Fruit fly (Drosophila melanogaster) whole organism, embryonic: ENCODE results near the gene CG4957.

ENCODE experiments used
- BtbVII ChIP-seq: fragments of 200-800 bp; sonication (Bioruptor generic); optimal IDR thresholded peaks from 3 replicates; lab custom pipeline; 2017; ENCODE audit warnings: missing biosample characterization, mild to moderate bottlenecking, missing genetic modification characterization
- Bteb2 ChIP-seq: fragments of 200-800 bp; sonication (Bioruptor generic); optimal IDR thresholded peaks from 2 replicates; lab custom pipeline; 2016; ENCODE audit warnings: missing biosample characterization, missing genetic modification characterization
- C15 ChIP-seq: fragments of 200-800 bp; sonication (Bioruptor generic); IDR thresholded peaks from 3 replicates; pipeline ENCODE4 v1.3.6; 2022; ENCODE audit warnings: missing biosample characterization, missing genetic modification characterization
- CG1024 ChIP-seq: fragments of 200-800 bp; sonication (Bioruptor generic); IDR thresholded peaks from 2 replicates; pipeline ENCODE4 v1.3.6; 2022; ENCODE audit warnings: missing biosample characterization, missing genetic modification characterization
- CG10431 ChIP-seq: fragments of 200-800 bp; sonication (Bioruptor generic); optimal IDR thresholded peaks from 3 replicates; lab custom pipeline; 2018; ENCODE audit warnings: missing biosample characterization, mild to moderate bottlenecking, missing genetic modification characterization
- CG10462 ChIP-seq: fragments of 200-800 bp; sonication (Bioruptor generic); optimal IDR thresholded peaks from 2 replicates; lab custom pipeline; 2016; ENCODE audit warnings: missing biosample characterization, missing genetic modification characterization
- CG10565 ChIP-seq: fragments of 200-800 bp; sonication (Bioruptor generic); optimal IDR thresholded peaks from 3 replicates; lab custom pipeline; 2016; ENCODE audit warnings: missing biosample characterization, mild to moderate bottlenecking, missing genetic modification characterization
- CG11560 ChIP-seq: fragments of 200-800 bp; sonication (Bioruptor generic); IDR thresholded peaks from 3 replicates; pipeline ENCODE4 v1.3.6; 2022; ENCODE audit warnings: missing biosample characterization, missing genetic modification characterization
- CG12104 ChIP-seq: fragments of 200-800 bp; sonication (Bioruptor generic); optimal IDR thresholded peaks from 3 replicates; lab custom pipeline; 2016; ENCODE audit warnings: missing biosample characterization, missing genetic modification characterization
- CG12236 ChIP-seq: fragments of 200-800 bp; sonication (Bioruptor generic); optimal IDR thresholded peaks from 2 replicates; lab custom pipeline; 2016; ENCODE audit warnings: missing biosample characterization, missing genetic modification characterization
- CG14441 ChIP-seq: fragments of 200-800 bp; sonication (Bioruptor generic); IDR thresholded peaks from 2 replicates; pipeline ENCODE4 v1.3.6; 2022; ENCODE audit warnings: missing biosample characterization, missing genetic modification characterization
- CG14667 ChIP-seq: fragments of 200-800 bp; sonication (Bioruptor generic); IDR thresholded peaks from 2 replicates; pipeline ENCODE4 v1.3.6; 2022; ENCODE audit warnings: missing biosample characterization, missing genetic modification characterization
- CG15696 ChIP-seq: fragments of 200-800 bp; sonication (Bioruptor generic); optimal IDR thresholded peaks from 2 replicates; lab custom pipeline; 2019; ENCODE audit warnings: missing biosample characterization, mild to moderate bottlenecking, missing genetic modification characterization, moderate library complexity
- CG1603 ChIP-seq: fragments of 200-800 bp; sonication (Bioruptor generic); optimal IDR thresholded peaks from 2 replicates; lab custom pipeline; 2019; ENCODE audit warnings: missing biosample characterization, mild to moderate bottlenecking, missing genetic modification characterization, moderate library complexity
- CG17328 ChIP-seq: fragments of 200-800 bp; sonication (Bioruptor generic); IDR thresholded peaks from 2 replicates; pipeline ENCODE4 v1.3.6; 2022; ENCODE audit warnings: missing biosample characterization, missing genetic modification characterization
- CG17802 ChIP-seq: fragments of 200-800 bp; sonication (Bioruptor generic); optimal IDR thresholded peaks from 2 replicates; lab custom pipeline; 2018; ENCODE audit warnings: missing biosample characterization, mild to moderate bottlenecking, missing genetic modification characterization, moderate library complexity
- CG18599 ChIP-seq: fragments of 200-800 bp; sonication (Bioruptor generic); optimal IDR thresholded peaks from 3 replicates; lab custom pipeline; 2017; ENCODE audit warnings: missing biosample characterization, missing genetic modification characterization, mild to moderate bottlenecking, moderate library complexity, missing genetic modification reagents
- CG2120 ChIP-seq: fragments of 200-800 bp; sonication (Bioruptor generic); optimal IDR thresholded peaks from 3 replicates; lab custom pipeline; 2016; ENCODE audit warnings: missing biosample characterization, missing genetic modification characterization
- CG2202 ChIP-seq: fragments of 200-800 bp; sonication (Bioruptor generic); optimal IDR thresholded peaks from 2 replicates; lab custom pipeline; 2018; ENCODE audit warnings: missing biosample characterization, mild to moderate bottlenecking, missing genetic modification characterization
- CG2875 ChIP-seq: fragments of 200-800 bp; sonication (Bioruptor generic); optimal IDR thresholded peaks from 2 replicates; lab custom pipeline; 2017; ENCODE audit warnings: missing biosample characterization, mild to moderate bottlenecking, missing genetic modification characterization, missing genetic modification reagents
- CG30020 ChIP-seq: fragments of 200-800 bp; optimal IDR thresholded peaks from 2 replicates; lab custom pipeline; 2019; ENCODE audit warnings: missing biosample characterization, mild to moderate bottlenecking, missing genetic modification characterization, moderate library complexity
- CG34224 ChIP-seq: fragments of 200-800 bp; sonication (Bioruptor generic); IDR thresholded peaks from 3 replicates; pipeline ENCODE4 v1.3.6; 2022; ENCODE audit warnings: missing biosample characterization, missing genetic modification characterization; ENCODE audit not compliant: partially characterized antibody
- CG3847 ChIP-seq: fragments of 200-800 bp; sonication (Bioruptor generic); IDR thresholded peaks from 2 replicates; pipeline ENCODE4 v1.3.6; 2022; ENCODE audit warnings: missing biosample characterization, missing genetic modification characterization
- CG6272 ChIP-seq: fragments of 200-800 bp; sonication (Bioruptor generic); IDR thresholded peaks from 2 replicates; pipeline ENCODE4 v1.3.6; 2022; ENCODE audit warnings: missing biosample characterization, missing genetic modification characterization
- CG7357 ChIP-seq: fragments of 200-800 bp; sonication (Bioruptor generic); IDR thresholded peaks from 3 replicates; pipeline ENCODE4 v1.3.6; 2022; ENCODE audit warnings: missing biosample characterization, missing genetic modification characterization
- CG7372 ChIP-seq: fragments of 200-800 bp; sonication (Bioruptor generic); IDR thresholded peaks from 2 replicates; pipeline ENCODE4 v1.3.6; 2022; ENCODE audit warnings: missing biosample characterization, missing genetic modification characterization
- CG7963 ChIP-seq: fragments of 200-800 bp; sonication (Bioruptor generic); IDR thresholded peaks from 3 replicates; pipeline ENCODE4 v1.3.6; 2022; ENCODE audit warnings: missing biosample characterization, missing genetic modification characterization; ENCODE audit not compliant: partially characterized antibody
- CG9437 ChIP-seq: fragments of 200-800 bp; sonication (Bioruptor generic); optimal IDR thresholded peaks from 2 replicates; lab custom pipeline; 2018; ENCODE audit warnings: missing biosample characterization, mild to moderate bottlenecking, missing genetic modification characterization
- CG9797 ChIP-seq: fragments of 200-800 bp; sonication (Bioruptor generic); optimal IDR thresholded peaks from 3 replicates; lab custom pipeline; 2018; ENCODE audit warnings: missing biosample characterization, mild to moderate bottlenecking, missing genetic modification characterization
- CG9932 ChIP-seq: fragments of 200-800 bp; sonication (Bioruptor generic); IDR thresholded peaks from 2 replicates; pipeline ENCODE4 v1.3.6; 2022; ENCODE audit warnings: missing biosample characterization, missing genetic modification characterization
- Chrac-16 ChIP-seq: fragments of 200-800 bp; sonication (Bioruptor generic); optimal IDR thresholded peaks from 3 replicates; lab custom pipeline; 2016; ENCODE audit warnings: missing biosample characterization, missing genetic modification characterization
- Doc2 ChIP-seq: fragments of 200-800 bp; sonication (Bioruptor generic); IDR thresholded peaks from 2 replicates; pipeline ENCODE4 v1.3.6; 2022; ENCODE audit warnings: missing biosample characterization, missing genetic modification characterization
- GATAe ChIP-seq: fragments of 200-800 bp; sonication (Bioruptor generic); conservative IDR thresholded peaks from 2 replicates; pipeline ENCODE4 v1.3.6; 2022; ENCODE audit warnings: missing biosample characterization, missing genetic modification characterization
- Kr ChIP-seq: fragments of 200-800 bp; sonication (Bioruptor generic); optimal IDR thresholded peaks from 2 replicates; lab custom pipeline; 2017; ENCODE audit warnings: missing biosample characterization, mild to moderate bottlenecking, missing genetic modification characterization
- NfI ChIP-seq: fragments of 200-800 bp; sonication (Bioruptor generic); optimal IDR thresholded peaks from 3 replicates; lab custom pipeline; 2018; ENCODE audit warnings: missing biosample characterization, mild to moderate bottlenecking, missing genetic modification characterization, moderate library complexity
- Xrp1 ChIP-seq: fragments of 200-800 bp; sonication (Bioruptor generic); IDR thresholded peaks from 2 replicates; pipeline ENCODE4 v1.3.6; 2022; ENCODE audit warnings: missing biosample characterization, missing genetic modification characterization
- aop ChIP-seq: fragments of 200-800 bp; sonication (Bioruptor generic); IDR thresholded peaks from 2 replicates; pipeline ENCODE4 v1.3.6; 2022; ENCODE audit warnings: missing biosample characterization, missing genetic modification characterization
- cas ChIP-seq: fragments of 200-800 bp; sonication (Bioruptor generic); IDR thresholded peaks from 2 replicates; pipeline ENCODE4 v1.3.6; 2022; ENCODE audit warnings: missing biosample characterization, missing genetic modification characterization
- cwo ChIP-seq: fragments of 200-800 bp; sonication (Bioruptor generic); optimal IDR thresholded peaks from 3 replicates; lab custom pipeline; 2017; ENCODE audit warnings: missing biosample characterization, missing genetic modification characterization, mild to moderate bottlenecking, moderate library complexity, missing genetic modification reagents
- dati ChIP-seq: fragments of 200-800 bp; sonication (Bioruptor generic); IDR thresholded peaks from 2 replicates; pipeline ENCODE4 v1.3.6; 2022; ENCODE audit warnings: missing biosample characterization, missing genetic modification characterization
- fd96Cb ChIP-seq: fragments of 200-800 bp; sonication (Bioruptor generic); optimal IDR thresholded peaks from 2 replicates; lab custom pipeline; 2018; ENCODE audit warnings: missing biosample characterization, mild to moderate bottlenecking, missing genetic modification characterization, moderate library complexity
- gfzf ChIP-seq: fragments of 200-800 bp; sonication (Bioruptor generic); optimal IDR thresholded peaks from 2 replicates; lab custom pipeline; 2016; ENCODE audit warnings: missing biosample characterization, mild to moderate bottlenecking, missing genetic modification characterization, moderate library complexity
- grn ChIP-seq: fragments of 200-800 bp; sonication (Bioruptor generic); optimal IDR thresholded peaks from 3 replicates; lab custom pipeline; 2017; ENCODE audit warnings: missing biosample characterization, missing genetic modification characterization
- gsb ChIP-seq: fragments of 200-800 bp; sonication (Bioruptor generic); IDR thresholded peaks from 2 replicates; pipeline ENCODE4 v1.3.6; 2022; ENCODE audit warnings: missing biosample characterization, missing genetic modification characterization
- pnt ChIP-seq: fragments of 200-800 bp; sonication (Bioruptor generic); optimal IDR thresholded peaks from 3 replicates; lab custom pipeline; 2016; ENCODE audit warnings: missing biosample characterization, missing genetic modification characterization
- pzg ChIP-seq: fragments of 200-800 bp; sonication (Bioruptor generic); optimal IDR thresholded peaks from 3 replicates; lab custom pipeline; 2018; ENCODE audit warnings: missing biosample characterization, mild to moderate bottlenecking, missing genetic modification characterization, moderate library complexity
- ro ChIP-seq: fragments of 200-800 bp; sonication (Bioruptor generic); IDR thresholded peaks from 2 replicates; pipeline ENCODE4 v1.3.6; 2022; ENCODE audit warnings: missing biosample characterization, missing genetic modification characterization
- sd ChIP-seq: fragments of 200-800 bp; sonication (Bioruptor generic); optimal IDR thresholded peaks from 3 replicates; lab custom pipeline; 2018; ENCODE audit warnings: missing biosample characterization, mild to moderate bottlenecking, missing genetic modification characterization, moderate library complexity
- sr ChIP-seq: fragments of 200-800 bp; sonication (Bioruptor generic); IDR thresholded peaks from 3 replicates; pipeline ENCODE4 v1.3.6; 2022; ENCODE audit warnings: missing biosample characterization, missing genetic modification characterization
- ssp ChIP-seq: fragments of 200-800 bp; sonication (Bioruptor generic); IDR thresholded peaks from 2 replicates; pipeline ENCODE4 v1.3.6; 2022; ENCODE audit warnings: missing biosample characterization, missing genetic modification characterization
- tup ChIP-seq: fragments of 200-800 bp; sonication (Bioruptor generic); optimal IDR thresholded peaks from 2 replicates; lab custom pipeline; 2016; ENCODE audit warnings: missing biosample characterization, mild to moderate bottlenecking, missing genetic modification characterization, moderate library complexity
- vnd ChIP-seq: fragments of 200-800 bp; sonication (Bioruptor generic); IDR thresholded peaks from 3 replicates; pipeline ENCODE4 v1.3.6; 2022; ENCODE audit warnings: missing biosample characterization, missing genetic modification characterization; ENCODE audit not compliant: partially characterized antibody
- wor ChIP-seq: fragments of 200-800 bp; sonication (Bioruptor generic); IDR thresholded peaks from 2 replicates; pipeline ENCODE4 v1.3.6; 2022; ENCODE audit warnings: missing biosample characterization, missing genetic modification characterization

The CG4957 gene

DNA sequence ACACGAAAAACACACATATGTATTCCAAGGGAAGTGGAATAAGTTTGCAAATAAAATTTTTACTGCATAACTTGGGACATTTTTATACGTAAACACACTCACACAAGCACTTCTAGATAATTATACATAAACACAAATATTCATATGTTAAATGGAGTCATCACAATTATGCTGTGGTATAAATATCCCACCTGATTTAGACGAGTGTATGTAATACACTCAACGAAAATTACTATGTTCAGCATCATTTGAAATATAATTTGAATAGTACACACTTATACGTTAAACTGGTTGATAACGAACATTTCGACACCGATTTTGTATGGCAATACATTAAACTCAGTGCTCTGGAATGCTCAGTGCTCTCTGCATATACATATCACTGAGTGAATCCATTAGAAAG lies 37.6 kb upstream of the CG4957 start (continued):
- TF ChIP-seq CG7372 (no peak), aop (GFP tag; lab: Robert Waterston, UW) (no peak), BtbVII (GFP tag; lab: Kevin White, UChicago) (peak; percentile 58), fd96Cb (no peak), CG15696 (tag; lab: Kevin White, UChicago) (no peak), CG17328 (GFP tag; lab: Robert Waterston, UW) (no peak; the same call in 1 of the 2 replicates), CG11560 (tag; lab: Robert Waterston, UW) (no peak), CG3847 (no peak), Kr (GFP tag; lab: Kevin White, UChicago) (no peak), CG9437 (no peak), Bteb2 (no peak), C15 (GFP tag; lab: Robert Waterston, UW) (no peak), dati (GFP tag; lab: Robert Waterston, UW) (no peak), gsb (GFP tag; lab: Robert Waterston, UW) (no peak), CG10462 (no peak), CG34224 (GFP tag; lab: Robert Waterston, UW) (no peak), CG6272 (GFP tag; lab: Robert Waterston, UW) (no peak), sr (GFP tag; lab: Robert Waterston, UW) (no peak), tup (GFP tag; lab: Kevin White, UChicago) (no peak), wor (GFP tag; lab: Robert Waterston, UW) (no peak), CG2120 (GFP tag; lab: Kevin White, UChicago) (peak; percentile 42), ro (no peak), Xrp1 (GFP tag; lab: Robert Waterston, UW) (no peak), vnd (GFP tag; lab: Robert Waterston, UW) (no peak), cas (no peak), gfzf (no peak), CG18599 (no peak), CG12236 (no peak), pzg (GFP tag; lab: Kevin White, UChicago) (no peak), GATAe (GFP tag; lab: Robert Waterston, UW) (no peak), Chrac-16 (GFP tag; lab: Kevin White, UChicago) (no peak), CG12104 (GFP tag; lab: Kevin White, UChicago) (peak; percentile 8), Doc2 (GFP tag; lab: Robert Waterston, UW) (no peak), CG10431 (no peak), CG10565 (no peak), CG9797 (GFP tag; lab: Kevin White, UChicago) (no peak), CG14441 (GFP tag; lab: Robert Waterston, UW) (no peak), CG7963 (GFP tag; lab: Robert Waterston, UW) (no peak), CG9932 (GFP tag; lab: Robert Waterston, UW) (no peak)

DNA sequence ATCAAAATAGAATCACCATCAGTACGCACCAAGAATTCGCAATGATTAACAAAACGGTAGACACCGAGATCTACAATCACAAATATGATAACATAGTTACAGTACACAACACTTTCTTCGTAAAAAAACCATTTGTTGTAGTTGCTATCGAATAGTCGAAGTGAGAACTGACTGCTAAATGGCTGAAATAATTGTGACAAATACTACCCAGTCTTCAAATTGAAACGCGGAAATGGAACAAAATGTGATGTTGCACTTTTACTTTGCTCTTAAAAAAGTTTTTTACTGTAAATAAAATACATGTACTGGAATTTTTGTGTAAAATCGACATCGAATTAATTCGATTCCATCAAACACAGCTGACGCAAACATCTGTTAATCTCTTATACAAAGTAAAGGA lies 37.2 kb upstream of the CG4957 start, which contains the start of gene ova:
TSS of gene ova (minus strand) at position 183 of the 400 bp plus-strand sequence.
- TF ChIP-seq NfI (no peak), CG1024 (GFP tag; lab: Robert Waterston, UW) (peak; percentile 85), pzg (GFP tag; lab: Kevin White, UChicago) (peak; percentile 26), cwo (GFP tag; lab: Kevin White, UChicago) (no peak), CG2875 (GFP tag; lab: Kevin White, UChicago) (no peak), CG2202 (tag; lab: Kevin White, UChicago) (no peak), CG34224 (GFP tag; lab: Robert Waterston, UW) (0 out of 3 replicates have a peak, but pooled peaks have one; percentile 11), CG7357 (GFP tag; lab: Robert Waterston, UW) (peak; percentile 48; the same call in 1 of the 3 replicates), CG30020 (peak; percentile 96), CG17802 (tag; lab: Kevin White, UChicago) (peak; percentile 91), pnt (GFP tag; lab: Kevin White, UChicago) (no peak), ssp (peak; percentile 89), sd (peak; percentile 12), CG14667 (peak; percentile 20; the same call in 1 of the 2 replicates), grn (GFP tag; lab: Kevin White, UChicago) (peak; percentile 5), CG1603 (peak; percentile 99), CG11560 (tag; lab: Robert Waterston, UW) (peak; percentile 85; the same call in 2 of the 3 replicates)
